Worm (Caenorhabditis elegans) whole organism, young adult: Measurements from ENCODE around the gene T22E5.6.

ENCODE experiments used
- B0035.1 ChIP-seq: sonication (generic microtip); optimal IDR thresholded peaks from 2 replicates; lab custom pipeline; 2016; ENCODE audit warnings: missing genetic modification characterization, mild to moderate bottlenecking, missing compliant biosample characterization, missing genotype, missing genetic modification reagents
- F49E8.2 ChIP-seq: sonication (generic microtip); optimal IDR thresholded peaks from 3 replicates; lab custom pipeline; 2017; ENCODE audit warnings: missing genetic modification characterization, mild to moderate bottlenecking, missing compliant biosample characterization, antibody characterized with exemption, moderate library complexity; ENCODE audit not compliant: insufficient read depth
- aptf-2 ChIP-seq: fragments of 200-800 bp; sonication (Bioruptor generic); conservative IDR thresholded peaks from 2 replicates; pipeline ENCODE4 v1.3.6; 2022; ENCODE audit warnings: missing genetic modification reagents, missing genetic modification characterization, missing compliant biosample characterization
- let-607 ChIP-seq, 2 experiments: fragments of 200-800 bp in 1 of 2; sonication (Bioruptor generic) in 1 of 2; sonication (generic microtip) in 1 of 2; optimal IDR thresholded peaks; 2 replicates each; lab custom pipeline; 2016 to 2018; ENCODE audit warnings: mild to moderate bottlenecking in 2 of 2, missing compliant biosample characterization in 2 of 2, missing genetic modification characterization in 2 of 2, moderate library complexity in 2 of 2, missing genotype in 1 of 2
- lin-54 ChIP-seq: fragments of 200-800 bp; sonication (Bioruptor generic); optimal IDR thresholded peaks from 2 replicates; lab custom pipeline; 2018; ENCODE audit warnings: mild to moderate bottlenecking, missing genetic modification characterization, missing compliant biosample characterization
- lir-1 ChIP-seq: fragments of 200-800 bp; sonication (Bioruptor generic); conservative IDR thresholded peaks from 2 replicates; pipeline ENCODE4 v1.3.6; 2022; ENCODE audit warnings: missing genetic modification reagents, missing genetic modification characterization, missing compliant biosample characterization
- mcd-1 ChIP-seq: fragments of 200-800 bp; sonication (Bioruptor generic); IDR thresholded peaks from 2 replicates; pipeline ENCODE4 v1.3.6; 2022; ENCODE audit warnings: missing genetic modification reagents, missing genetic modification characterization, missing compliant biosample characterization
- nhr-27 ChIP-seq: fragments of 200-800 bp; sonication (Bioruptor generic); optimal IDR thresholded peaks from 2 replicates; lab custom pipeline; 2018; ENCODE audit warnings: mild to moderate bottlenecking, missing genetic modification characterization, moderate library complexity, missing compliant biosample characterization
- sea-2 ChIP-seq: fragments of 200-800 bp; sonication (Bioruptor generic); IDR thresholded peaks from 2 replicates; pipeline ENCODE4 v1.3.6; 2022; ENCODE audit warnings: missing genetic modification characterization, missing compliant biosample characterization
- snpc-1.1 ChIP-seq: sonication (generic microtip); optimal IDR thresholded peaks from 2 replicates; lab custom pipeline; 2017; ENCODE audit warnings: missing genetic modification characterization, mild to moderate bottlenecking, missing compliant biosample characterization, antibody characterized with exemption, moderate library complexity, missing genotype, missing genetic modification reagents; ENCODE audit not compliant: insufficient read depth
- unc-62 ChIP-seq: fragments of 150-350 bp; optimal IDR thresholded peaks from 2 replicates; lab custom pipeline; 2014; ENCODE audit warnings: missing biosample characterization, missing genetic modification reagents, missing genetic modification characterization

DNA sequence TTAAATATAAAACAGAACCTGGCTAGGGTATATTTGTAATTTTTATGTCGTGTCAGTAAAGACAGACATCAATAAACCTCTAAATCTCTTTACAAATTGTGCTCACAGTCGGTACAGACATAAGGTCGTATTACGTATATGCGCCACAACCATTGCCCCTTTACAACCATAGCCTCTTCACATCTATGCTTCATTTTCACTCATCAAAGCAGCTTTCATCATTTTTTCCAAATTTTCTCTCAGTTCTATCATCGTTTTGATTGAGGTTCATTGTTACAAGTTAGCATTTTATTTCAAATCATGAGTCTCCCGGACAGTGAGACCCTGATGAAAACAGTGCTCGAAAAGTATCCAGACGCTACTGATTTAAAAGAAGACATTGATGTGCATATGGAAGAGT lies 52.0 kb downstream of the T22E5.6 start, which contains the start of gene C03B1.4:
- TF ChIP-seq snpc-1.1 (tag; lab: Kevin White, UChicago) (no peak), unc-62 (GFP tag; lab: Kevin White, UChicago) (no peak), let-607 (tag; optimal IDR thresholded peaks at IDR 0.05; lab: Kevin White, UChicago) (no peak), B0035.1 (tag; lab: Kevin White, UChicago) (no peak), lir-1 (GFP tag; lab: Robert Waterston, UW) (no peak), mcd-1 (no peak), nhr-27 (tag; lab: Kevin White, UChicago) (no peak), lin-54 (GFP tag; lab: Kevin White, UChicago) (no peak), aptf-2 (no peak), F49E8.2 (tag; lab: Kevin White, UChicago) (no peak), sea-2 (GFP tag; lab: Robert Waterston, UW) (no peak)
